Worm (Caenorhabditis elegans): ENCODE results near the gene C10G8.2.

ce11 chrV:5275426-5276007 is 38.7 kb upstream of the C10G8.2 start:
- TF ChIP-seq mep-1 (tag; optimal IDR thresholded peaks at IDR 0.05) (no peak), fkh-10 (GFP tag; optimal IDR thresholded peaks at IDR 0.05) (no peak)
